Worm (Caenorhabditis elegans): Measurements from ENCODE around the gene pyp-1.
A peak's percentile ranks its signal among the peaks of the same experiment; 100 is the strongest.

The pyp-1 gene

ce11 chrIV:9993403-9994132, 5.2 kb downstream of the pyp-1 start:
- TF ChIP-seq unc-62 (GFP tag; optimal IDR thresholded peaks at IDR 0.05) (no peak), ztf-1 (GFP tag; conservative IDR thresholded peaks at IDR 0.05) (no peak), skn-1 (tag; optimal IDR thresholded peaks at IDR 0.05) (peak; percentile 70), crh-2 (tag; optimal IDR thresholded peaks at IDR 0.05) (peak; percentile 20), mbf-1 (tag; optimal IDR thresholded peaks at IDR 0.05) (no peak), lin-39 (tag; optimal IDR thresholded peaks at IDR 0.05) (no peak), unc-55 (GFP tag; optimal IDR thresholded peaks at IDR 0.05) (no peak)

- TF ChIP-seq mbf-1 (tag; optimal IDR thresholded peaks at IDR 0.05) (no peak), unc-62 (GFP tag; optimal IDR thresholded peaks at IDR 0.05) (no peak), crh-2 (tag; optimal IDR thresholded peaks at IDR 0.05) (peak; percentile 27)
Observed at ce11 chrIV:9989416-9989815, 9.3 kb downstream of the pyp-1 start.

ce11 chrIV:9982895-9983294, 15.8 kb downstream of the pyp-1 start, which contains the start of gene mam-2:
mam-2 (plus strand) TSS chrIV:9983195.
- no peak for TF ChIP-seq unc-39 (tag; optimal IDR thresholded peaks at IDR 0.05)
- no peak for TF ChIP-seq nhr-129 (tag; optimal IDR thresholded peaks at IDR 0.05)
- TF ChIP-seq ZK546.5 (tag; optimal IDR thresholded peaks at IDR 0.05) = no peak

- TF ChIP-seq nhr-23 (tag; optimal IDR thresholded peaks at IDR 0.05) (no peak), mbf-1 (tag; optimal IDR thresholded peaks at IDR 0.05) (no peak), Y55F3AM.14 (GFP tag; optimal IDR thresholded peaks at IDR 0.05) (no peak), C34F6.9 (tag; optimal IDR thresholded peaks at IDR 0.05) (peak; percentile 38), skn-1 (tag; optimal IDR thresholded peaks at IDR 0.05) (no peak), nhr-77 (tag; optimal IDR thresholded peaks at IDR 0.05) (no peak), nhr-21 (tag; optimal IDR thresholded peaks at IDR 0.05) (no peak), unc-55 (GFP tag; optimal IDR thresholded peaks at IDR 0.05) (peak; percentile 41), nhr-10 (tag; optimal IDR thresholded peaks at IDR 0.05) (no peak), lin-13 (GFP tag; optimal IDR thresholded peaks at IDR 0.05) (no peak)
Observed at ce11 chrIV:9982226-9982794, 16.4 kb downstream of the pyp-1 start, which contains the start of gene rrp-1. rrp-1 (minus strand) TSS chrIV:9982276.

ce11 chrIV:9977602-9978172, 21.0 kb downstream of the pyp-1 start, which contains the start of gene dhp-2:
dhp-2 (plus strand) TSS chrIV:9978122.
- TF ChIP-seq egl-27 (tag; optimal IDR thresholded peaks at IDR 0.05) (no peak), ceh-16 (tag; optimal IDR thresholded peaks at IDR 0.05) (no peak), dmd-4 (tag; optimal IDR thresholded peaks at IDR 0.05) (no peak), nhr-6 (tag; optimal IDR thresholded peaks at IDR 0.05) (no peak), ztf-4 (tag; optimal IDR thresholded peaks at IDR 0.05) (no peak), elt-1 (tag; optimal IDR thresholded peaks at IDR 0.05) (no peak), skn-1 (tag; optimal IDR thresholded peaks at IDR 0.05) (no peak), gmeb-1 (tag; optimal IDR thresholded peaks at IDR 0.05) (no peak), crh-2 (tag; optimal IDR thresholded peaks at IDR 0.05) (no peak), sem-4 (tag; optimal IDR thresholded peaks at IDR 0.05) (no peak)

- TF ChIP-seq unc-62 (GFP tag; optimal IDR thresholded peaks at IDR 0.05) = no peak
Observed at ce11 chrIV:9976284-9976683, 22.4 kb downstream of the pyp-1 start, which contains the start of gene C47E12.14. C47E12.14 (minus strand) TSS chrIV:9976384.

- no peak for TF ChIP-seq ama-1 (optimal IDR thresholded peaks at IDR 0.05)
- no peak for TF ChIP-seq ztf-11 (tag; optimal IDR thresholded peaks at IDR 0.05)
- no peak for TF ChIP-seq zag-1 (tag; optimal IDR thresholded peaks at IDR 0.05)
- TF ChIP-seq nhr-77 (tag; optimal IDR thresholded peaks at IDR 0.05) = no peak
- TF ChIP-seq skn-1 (tag; optimal IDR thresholded peaks at IDR 0.05) = no peak
- TF ChIP-seq unc-55 (GFP tag; optimal IDR thresholded peaks at IDR 0.05) = no peak
- TF ChIP-seq mab-5 (tag; optimal IDR thresholded peaks at IDR 0.05) = no peak
- no peak for TF ChIP-seq ZK546.5 (tag; optimal IDR thresholded peaks at IDR 0.05)
- TF ChIP-seq F13H6.1 (tag; optimal IDR thresholded peaks at IDR 0.05) = no peak
- no peak for TF ChIP-seq sma-3 (GFP tag; optimal IDR thresholded peaks at IDR 0.05)
Observed at ce11 chrIV:9974392-9974791, 24.3 kb downstream of the pyp-1 start, which contains the start of gene C47E12.9. C47E12.9 (plus strand) TSS chrIV:9974692.

Measured in whole organism, L2 larva.